Fruit fly (Drosophila melanogaster) ovary, adult (tissue): ENCODE results near the gene CG14357.

Experiments used
- CG17801 ChIP-seq: fragments of 200-800 bp; optimal IDR thresholded peaks from 2 replicates; lab custom pipeline; 2019; ENCODE audit warnings: missing biosample characterization, mild to moderate bottlenecking, missing genetic modification characterization, moderate library complexity; ENCODE audit not compliant: partially characterized antibody

CG14357 gene

DNA sequence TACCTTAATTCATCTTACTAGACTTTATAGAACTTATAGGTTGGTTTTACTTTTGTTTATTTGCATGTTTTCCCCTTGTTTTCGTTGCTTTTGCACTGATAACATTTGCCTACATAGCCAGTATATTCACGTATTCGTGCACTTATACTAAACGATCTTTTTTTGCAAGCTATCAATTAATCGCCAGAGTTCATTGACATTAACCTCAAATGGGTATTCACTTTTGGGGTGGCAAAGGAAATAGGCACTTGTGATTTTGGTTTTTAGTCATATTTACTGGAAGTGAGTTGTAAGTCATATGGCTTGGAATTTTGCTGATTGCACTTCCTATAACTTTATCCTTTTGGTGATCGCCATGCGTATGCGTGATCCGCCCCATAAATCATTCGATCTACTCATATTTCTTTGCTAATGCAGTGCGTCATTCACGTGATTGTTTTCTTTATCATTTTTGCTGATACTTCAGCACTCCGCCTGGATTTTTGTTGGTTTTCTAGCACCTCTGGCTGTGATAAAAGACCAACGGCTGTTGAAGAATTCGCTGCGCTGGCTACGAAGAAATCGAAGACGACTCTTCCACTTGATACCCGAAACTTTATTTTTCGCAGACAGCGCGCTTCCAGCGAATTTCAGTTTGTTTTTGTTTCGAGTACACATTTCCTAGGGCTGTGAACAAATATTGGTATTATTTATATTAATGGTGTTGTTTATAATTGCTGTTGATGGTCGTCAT is 43.9 kb downstream of the CG14357 start:
- no peak for TF ChIP-seq CG17801 (GFP tag; lab: Kevin White, UChicago)

dm6 chr3R:14065241-14065640 is 46.7 kb downstream of the CG14357 start:
- no peak for TF ChIP-seq CG17801 (GFP tag; lab: Kevin White, UChicago)

DNA sequence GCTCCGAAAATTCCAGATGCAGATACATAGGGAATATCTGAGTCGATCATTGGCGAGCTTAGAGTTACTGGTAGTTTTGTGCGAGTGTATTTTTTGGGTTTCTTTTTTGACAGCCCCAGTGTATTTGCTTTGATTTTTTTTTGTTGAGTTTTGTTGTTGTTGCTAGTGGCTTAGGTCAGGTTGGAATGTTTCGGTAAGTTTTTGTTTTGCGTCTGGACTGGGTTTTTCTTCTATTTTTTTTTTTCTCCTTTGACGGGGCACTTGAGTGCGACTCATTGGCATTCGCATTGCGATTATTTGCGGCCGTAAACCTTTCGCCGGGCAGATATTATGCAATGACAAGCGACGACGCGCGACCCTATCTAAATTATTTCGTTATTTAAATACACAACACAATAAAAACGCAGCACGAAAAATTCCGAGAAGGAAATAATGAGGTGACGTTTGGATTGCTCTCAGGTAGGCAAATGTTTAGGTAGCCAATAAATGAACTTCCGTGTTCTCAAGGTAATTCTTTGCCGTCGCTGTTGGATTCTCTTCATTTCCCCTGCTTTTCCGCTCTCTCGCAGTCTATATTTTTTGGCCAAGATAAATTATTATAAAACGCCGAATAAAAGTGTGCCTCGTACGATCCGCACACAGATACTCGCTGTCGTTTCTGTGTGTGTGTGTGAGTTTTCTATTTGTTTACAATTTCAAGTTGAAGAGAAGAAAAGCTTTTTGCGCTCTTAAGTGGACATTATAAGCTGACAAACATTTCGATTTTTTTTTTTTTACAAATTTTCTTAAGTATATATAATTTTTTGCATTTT is 47.6 kb downstream of the CG14357 start:
- peak; percentile 17 for TF ChIP-seq CG17801 (GFP tag; lab: Kevin White, UChicago)

DNA sequence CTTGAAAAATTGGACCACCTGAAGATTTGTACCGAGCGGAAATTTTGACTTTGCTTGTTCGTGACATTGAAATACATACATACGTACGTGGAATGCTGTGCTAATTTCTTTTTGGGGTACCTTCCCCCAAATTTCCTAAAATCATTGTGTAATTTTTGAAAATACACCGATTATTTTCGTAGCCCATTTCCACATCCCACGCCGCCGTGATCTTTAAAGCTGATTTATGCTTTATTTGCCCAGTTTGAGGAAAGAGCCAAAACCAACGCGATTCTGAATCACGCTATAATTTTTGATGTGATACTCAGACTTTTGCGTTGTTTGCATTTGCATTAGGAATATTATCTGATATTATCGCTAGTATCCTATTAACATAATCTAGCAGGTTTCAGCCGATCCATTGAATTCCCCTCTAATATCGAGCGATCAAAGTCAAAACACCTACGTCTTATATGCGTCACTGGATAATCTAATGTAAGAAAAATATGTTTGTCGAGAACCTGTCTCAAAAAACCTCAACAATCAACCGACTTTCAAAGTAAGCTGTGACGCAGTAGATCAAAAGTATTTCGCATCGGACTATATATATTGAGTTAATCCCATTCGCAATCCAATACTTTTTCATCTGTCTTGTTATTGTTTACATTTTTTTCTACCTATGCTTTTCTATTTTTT is 49.0 kb downstream of the CG14357 start:
- no peak for TF ChIP-seq CG17801 (GFP tag; lab: Kevin White, UChicago)

DNA sequence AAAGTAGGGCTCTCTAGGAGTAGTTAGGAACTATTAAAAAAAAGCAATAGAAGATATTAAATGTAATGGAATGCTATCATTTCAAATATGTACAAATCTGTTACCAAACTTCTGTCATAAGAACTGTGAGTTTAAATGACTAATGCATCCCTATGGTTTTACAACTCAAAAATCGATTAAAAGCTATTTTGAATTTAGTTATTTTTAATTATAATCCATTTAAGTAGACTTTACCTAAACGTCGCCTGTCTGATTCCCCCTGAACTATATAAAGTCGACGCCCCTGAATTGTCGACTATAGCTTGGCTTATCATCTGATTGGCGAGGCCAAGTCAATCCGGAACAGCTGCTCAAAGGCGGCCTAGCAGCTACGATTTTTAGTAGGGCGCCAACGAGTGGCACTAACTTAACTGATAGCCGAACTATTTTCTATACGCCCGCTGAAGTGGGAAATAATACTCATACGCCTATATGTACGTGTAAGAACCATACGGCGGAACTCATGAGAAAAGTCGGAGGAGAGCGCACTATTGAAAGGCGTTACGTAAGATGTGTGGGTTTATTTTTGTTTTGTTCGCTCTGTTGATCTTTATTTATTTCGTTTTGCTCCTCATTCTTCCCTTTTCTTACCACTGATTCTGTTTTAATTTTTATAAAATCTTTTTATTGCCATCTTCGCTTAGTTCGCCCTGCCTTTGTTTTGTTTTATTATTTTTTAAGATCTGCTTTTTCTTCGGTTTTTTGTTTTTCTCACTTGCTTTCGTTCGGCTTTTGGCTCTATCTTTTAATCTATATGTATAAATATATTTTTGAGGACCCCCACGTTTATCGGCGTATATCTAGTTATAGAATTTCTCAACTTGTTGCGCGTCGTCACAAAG is 49.7 kb downstream of the CG14357 start:
- no peak for TF ChIP-seq CG17801 (GFP tag; lab: Kevin White, UChicago)
